Fruit fly (Drosophila melanogaster) whole organism, embryonic: ENCODE results near the gene Cp36.

ENCODE experiments used
- CG10209 ChIP-seq: fragments of 200-800 bp; sonication (Bioruptor generic); optimal IDR thresholded peaks from 3 replicates; lab custom pipeline; 2017; ENCODE audit warnings: missing biosample characterization, mild to moderate bottlenecking, missing genetic modification characterization, missing genetic modification reagents
- CG8924 ChIP-seq: fragments of 200-800 bp; optimal IDR thresholded peaks from 3 replicates; lab custom pipeline; 2019; ENCODE audit warnings: missing biosample characterization, mild to moderate bottlenecking, missing genetic modification characterization, moderate library complexity
- Lpt ChIP-seq: fragments of >200 bp; optimal IDR thresholded peaks from 2 replicates; lab custom pipeline; 2018; ENCODE audit warnings: missing biosample characterization, missing genetic modification characterization
- ap ChIP-seq: fragments of 200-800 bp; sonication (Bioruptor generic); IDR thresholded peaks from 2 replicates; pipeline ENCODE4 v1.3.6; 2022; ENCODE audit warnings: missing biosample characterization, missing genetic modification characterization
- br ChIP-seq: fragments of >200 bp; optimal IDR thresholded peaks from 2 replicates; lab custom pipeline; 2017
- lov ChIP-seq, 2 experiments: fragments of 200-800 bp in 1 of 2; fragments of >200 bp in 1 of 2; sonication (Bioruptor generic) in 1 of 2; IDR thresholded peaks in 1 of 2; optimal IDR thresholded peaks in 1 of 2; 2 replicates in 1 of 2; 3 replicates in 1 of 2; pipeline versions ENCODE4 v1.3.6 to Lab custom; 2017 to 2022; ENCODE audit warnings: missing biosample characterization in 1 of 2, missing genetic modification characterization in 1 of 2

DNA sequence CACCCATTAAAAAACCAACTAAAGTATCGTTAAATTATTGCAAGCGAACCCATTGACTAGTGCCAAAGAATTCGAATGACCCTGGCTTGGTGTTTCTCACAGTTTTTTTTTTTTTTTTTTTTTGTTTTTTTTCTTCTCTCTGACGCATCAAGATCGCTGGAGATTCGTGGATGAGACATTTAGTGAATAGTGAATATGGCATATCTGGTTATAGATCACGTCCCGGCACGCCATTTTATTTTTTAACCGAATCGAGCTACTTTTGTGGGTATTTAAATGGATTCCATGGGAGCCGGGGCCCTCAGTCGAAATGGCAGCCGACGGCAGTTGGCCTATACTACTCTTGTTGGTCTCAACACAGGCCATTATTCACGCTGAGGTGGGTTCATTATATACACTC, 2.3 kb upstream of the Cp36 start, which contains the start of gene Cp7Fc:
- TF ChIP-seq ap (GFP tag; lab: Robert Waterston, UW) (no peak), Lpt (GFP tag; lab: Kevin White, UChicago) (no peak), CG8924 (tag; lab: Kevin White, UChicago) (no peak), lov (optimal IDR thresholded peaks at IDR 0.05; lab: Kevin White, UChicago) (no peak), lov (GFP tag; IDR thresholded peaks at IDR 0.05; lab: Robert Waterston, UW) (no peak), CG10209 (GFP tag; lab: Kevin White, UChicago) (no peak), br (lab: Kevin White, UChicago) (no peak)
